Fruit fly (Drosophila melanogaster): ENCODE measurements around the gene ems.
A peak's percentile ranks its signal among the peaks of the same experiment; 100 is the strongest.

Gene ems

dm6 chr3R:13874866-13875417, 26.7 kb upstream of the ems start, which contains the start of gene E5 (continued):
- TF ChIP-seq yki (optimal IDR thresholded peaks at IDR 0.05) = peak; percentile 77
- TF ChIP-seq ERR (GFP tag; optimal IDR thresholded peaks at IDR 0.05) = no peak
- no peak for TF ChIP-seq Sox100B (GFP tag; optimal IDR thresholded peaks at IDR 0.05)
- TF ChIP-seq CG7357 (GFP tag; IDR thresholded peaks at IDR 0.05) = no peak
- TF ChIP-seq twi (tag; optimal IDR thresholded peaks at IDR 0.05) = no peak
- TF ChIP-seq CG1602 (GFP tag; optimal IDR thresholded peaks at IDR 0.05) = no peak
- no peak for TF ChIP-seq CG13424 (tag; optimal IDR thresholded peaks at IDR 0.05)
- TF ChIP-seq Atf3 (GFP tag; optimal IDR thresholded peaks at IDR 0.05) = no peak
- TF ChIP-seq CG6254 (GFP tag; optimal IDR thresholded peaks at IDR 0.05) = no peak
- no peak for TF ChIP-seq CG11560 (tag; IDR thresholded peaks at IDR 0.05)
- no peak for TF ChIP-seq Fer2 (tag; optimal IDR thresholded peaks at IDR 0.05)
- TF ChIP-seq cad (GFP tag; optimal IDR thresholded peaks at IDR 0.05) = no peak
- TF ChIP-seq CG18619 (GFP tag; optimal IDR thresholded peaks at IDR 0.05) = no peak
- no peak for TF ChIP-seq B-H1 (GFP tag; IDR thresholded peaks at IDR 0.05)
- no peak for TF ChIP-seq Antp (GFP tag; optimal IDR thresholded peaks at IDR 0.05)
- TF ChIP-seq CG12744 (GFP tag; optimal IDR thresholded peaks at IDR 0.05) = no peak
- peak; percentile 11 for TF ChIP-seq kni (GFP tag; optimal IDR thresholded peaks at IDR 0.05)
- no peak for TF ChIP-seq hkb (optimal IDR thresholded peaks at IDR 0.05)
- peak; percentile 25; the same call in 1 of the 2 replicates for TF ChIP-seq hkb (GFP tag; IDR thresholded peaks at IDR 0.05)
- TF ChIP-seq TFAM (GFP tag; optimal IDR thresholded peaks at IDR 0.05) = no peak
- TF ChIP-seq Max (GFP tag; optimal IDR thresholded peaks at IDR 0.05) = no peak
- no peak for TF ChIP-seq fd64A (GFP tag; optimal IDR thresholded peaks at IDR 0.05)
- TF ChIP-seq Hr3 (GFP tag; optimal IDR thresholded peaks at IDR 0.05) = no peak
- TF ChIP-seq CG1233 (GFP tag; optimal IDR thresholded peaks at IDR 0.05) = no peak
- peak; percentile 2 for TF ChIP-seq Abd-B (GFP tag; optimal IDR thresholded peaks at IDR 0.05)
- TF ChIP-seq CG5245 (GFP tag; optimal IDR thresholded peaks at IDR 0.05) = no peak
- TF ChIP-seq ham (GFP tag; IDR thresholded peaks at IDR 0.05) = no peak
- no peak for TF ChIP-seq CG7786 (GFP tag; optimal IDR thresholded peaks at IDR 0.05)
- TF ChIP-seq CG31365 (tag; optimal IDR thresholded peaks at IDR 0.05) = no peak
- no peak for TF ChIP-seq CG2712 (tag; optimal IDR thresholded peaks at IDR 0.05)
- no peak for TF ChIP-seq CG10462 (GFP tag; optimal IDR thresholded peaks at IDR 0.05)
- no peak for TF ChIP-seq inv (GFP tag; IDR thresholded peaks at IDR 0.05; ENCODE audit: partially characterized antibody)
- TF ChIP-seq odd (GFP tag; optimal IDR thresholded peaks at IDR 0.05) = no peak
- TF ChIP-seq ttk (GFP tag; IDR thresholded peaks at IDR 0.05) = no peak
- no peak for TF ChIP-seq Mrtf (GFP tag; IDR thresholded peaks at IDR 0.05)
- TF ChIP-seq CG10321 (GFP tag; IDR thresholded peaks at IDR 0.05) = peak; percentile 99
- TF ChIP-seq vfl (GFP tag; optimal IDR thresholded peaks at IDR 0.05) = no peak
- no peak for TF ChIP-seq Hmx (GFP tag; optimal IDR thresholded peaks at IDR 0.05)
- no peak for TF ChIP-seq dmrt11E (tag; optimal IDR thresholded peaks at IDR 0.05)
- no peak for TF ChIP-seq Spps (tag; optimal IDR thresholded peaks at IDR 0.05)
- no peak for TF ChIP-seq CG9437 (GFP tag; optimal IDR thresholded peaks at IDR 0.05)
- no peak for TF ChIP-seq amos (GFP tag; IDR thresholded peaks at IDR 0.05; ENCODE audit: partially characterized antibody)
- no peak for TF ChIP-seq Hr78 (GFP tag; optimal IDR thresholded peaks at IDR 0.05)
- TF ChIP-seq CG13287 (GFP tag; IDR thresholded peaks at IDR 0.05; ENCODE audit: partially characterized antibody) = peak; percentile 58; the same call in 1 of the 2 replicates
- TF ChIP-seq crc (GFP tag; optimal IDR thresholded peaks at IDR 0.05) = no peak
- TF ChIP-seq fd102C (GFP tag; optimal IDR thresholded peaks at IDR 0.05) = no peak
- TF ChIP-seq B-H2 (GFP tag; optimal IDR thresholded peaks at IDR 0.05) = no peak
- TF ChIP-seq CG7271 (tag; optimal IDR thresholded peaks at IDR 0.05) = no peak
- TF ChIP-seq H15 (GFP tag; IDR thresholded peaks at IDR 0.05) = no peak
- 0 out of 3 replicates have a peak, but pooled peaks have one; percentile 15 for TF ChIP-seq knrl (GFP tag; IDR thresholded peaks at IDR 0.05; ENCODE audit: partially characterized antibody)
- no peak for TF ChIP-seq prd (optimal IDR thresholded peaks at IDR 0.05)
- TF ChIP-seq prd (GFP tag; IDR thresholded peaks at IDR 0.05) = 0 out of 3 replicates have a peak, but pooled peaks have one; percentile 15

Data from whole organism, embryonic.